Fruit fly (Drosophila melanogaster) S2 (cell line): ENCODE results near the gene kar.

ENCODE experiments used
- CG8478 ChIP-seq: fragments of >200 bp; optimal IDR thresholded peaks from 2 replicates; lab custom pipeline; 2018
- CTCF ChIP-seq, 2 experiments: fragments of >200 bp; optimal IDR thresholded peaks; 2 replicates each; lab custom pipeline; 2018

kar gene

DNA sequence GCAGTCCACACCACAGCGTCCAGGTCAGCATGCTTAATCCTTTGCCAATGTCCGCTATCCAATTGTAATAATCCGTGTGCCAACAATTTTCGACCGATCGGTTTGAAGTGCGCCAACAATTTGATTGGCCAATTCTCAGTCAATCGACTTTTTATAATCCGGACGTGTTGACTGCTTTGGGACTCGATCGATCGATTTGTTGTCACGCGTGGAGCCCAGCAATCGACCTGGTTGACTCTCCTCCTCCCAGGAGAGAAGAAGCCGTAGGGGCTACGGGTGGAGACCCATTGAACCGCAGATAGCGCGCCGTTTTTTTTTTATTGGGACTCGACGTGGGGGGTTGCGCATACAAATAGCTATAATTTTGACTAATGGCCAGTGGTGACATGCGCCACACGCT, 7.9 kb downstream of the kar start, which contains the start of gene Cyp313a4:
Gene Cyp313a4 (minus strand): TSS at position 101 of the 400 bp plus-strand sequence.
- no peak for TF ChIP-seq CTCF (optimal IDR thresholded peaks at IDR 0.05; lab: Kevin White, UChicago)
- TF ChIP-seq CG8478 (lab: Kevin White, UChicago) = no peak

DNA sequence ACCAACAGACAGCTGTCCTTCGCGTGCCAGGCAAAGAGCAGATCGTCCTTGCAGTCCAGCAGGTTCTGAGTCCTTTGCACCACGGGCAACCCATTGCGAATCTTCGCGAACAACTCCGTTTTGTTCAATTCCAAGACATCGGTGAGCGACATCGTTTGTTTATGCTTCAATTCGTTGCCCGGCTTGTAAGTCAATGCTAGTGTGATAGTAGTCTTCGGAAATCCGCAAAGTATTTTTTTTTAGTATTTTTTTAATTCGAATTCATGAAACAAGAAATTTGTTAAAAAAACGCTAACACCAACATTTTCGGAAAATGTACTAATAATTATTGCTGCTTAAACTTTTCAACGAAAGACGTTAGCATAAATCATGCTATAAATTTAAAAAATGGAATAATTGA, 10.3 kb downstream of the kar start, which contains the start of gene mbo:
Gene mbo (minus strand): TSS at position 203 of the 400 bp plus-strand sequence.
- TF ChIP-seq CTCF (optimal IDR thresholded peaks at IDR 0.05; lab: Kevin White, UChicago) = no peak
- TF ChIP-seq CG8478 (lab: Kevin White, UChicago) = no peak

DNA sequence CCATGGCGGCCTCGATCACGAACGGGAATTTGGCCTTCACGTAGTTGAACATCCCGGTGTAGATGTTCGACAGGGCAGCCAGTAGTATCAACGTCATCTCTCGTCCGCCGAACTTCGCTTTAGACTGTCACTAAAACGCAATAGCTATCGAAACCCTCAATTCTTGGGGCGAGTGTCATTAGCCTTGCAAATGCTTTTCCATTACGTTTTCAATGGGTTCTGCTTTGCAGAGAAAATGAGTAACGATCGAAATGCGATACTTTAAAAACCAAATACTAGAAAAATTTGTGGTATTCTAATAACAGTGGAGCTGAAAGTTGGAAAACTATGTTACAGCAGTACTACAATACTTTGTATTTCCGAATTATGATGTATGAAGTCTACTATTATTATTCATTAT, 13.0 kb downstream of the kar start, which contains the start of gene CG43630:
Gene CG43630 (minus strand): TSS at position 101 of the 400 bp plus-strand sequence.
- TF ChIP-seq CG8478 (lab: Kevin White, UChicago) = no peak
- TF ChIP-seq CTCF (optimal IDR thresholded peaks at IDR 0.05; lab: Kevin White, UChicago) = no peak

DNA sequence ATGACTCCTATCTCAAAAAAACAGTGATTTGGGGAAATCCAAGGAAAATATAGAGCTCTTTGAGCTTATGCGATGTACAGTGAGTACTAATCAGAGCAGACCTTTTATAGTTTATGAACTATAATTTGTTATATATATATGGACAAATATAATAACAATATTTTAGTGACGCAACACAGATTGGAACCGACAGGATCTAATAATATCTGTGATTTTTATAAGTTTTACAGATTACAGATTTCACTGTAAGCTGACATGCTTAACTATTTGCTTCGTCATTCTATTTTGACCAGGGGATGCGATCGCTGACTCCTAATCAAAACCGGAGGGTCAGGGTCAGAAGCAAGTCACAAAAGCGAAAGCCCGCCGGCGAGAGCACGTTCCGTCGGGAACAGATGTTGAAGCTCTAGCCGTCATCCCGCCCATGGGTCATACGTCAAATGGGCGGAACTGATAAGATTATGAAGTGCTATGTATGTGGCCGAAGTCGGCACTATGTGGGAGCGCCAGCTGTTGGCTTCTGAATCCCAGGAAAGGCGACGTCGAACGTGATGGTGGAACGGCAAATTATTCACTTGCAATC, 15.0 kb downstream of the kar start, which contains the start of gene Gnmt:
Gene Gnmt (plus strand): TSS at position 568 of the 583 bp plus-strand sequence.
- no peak for TF ChIP-seq CG8478 (lab: Kevin White, UChicago)

DNA sequence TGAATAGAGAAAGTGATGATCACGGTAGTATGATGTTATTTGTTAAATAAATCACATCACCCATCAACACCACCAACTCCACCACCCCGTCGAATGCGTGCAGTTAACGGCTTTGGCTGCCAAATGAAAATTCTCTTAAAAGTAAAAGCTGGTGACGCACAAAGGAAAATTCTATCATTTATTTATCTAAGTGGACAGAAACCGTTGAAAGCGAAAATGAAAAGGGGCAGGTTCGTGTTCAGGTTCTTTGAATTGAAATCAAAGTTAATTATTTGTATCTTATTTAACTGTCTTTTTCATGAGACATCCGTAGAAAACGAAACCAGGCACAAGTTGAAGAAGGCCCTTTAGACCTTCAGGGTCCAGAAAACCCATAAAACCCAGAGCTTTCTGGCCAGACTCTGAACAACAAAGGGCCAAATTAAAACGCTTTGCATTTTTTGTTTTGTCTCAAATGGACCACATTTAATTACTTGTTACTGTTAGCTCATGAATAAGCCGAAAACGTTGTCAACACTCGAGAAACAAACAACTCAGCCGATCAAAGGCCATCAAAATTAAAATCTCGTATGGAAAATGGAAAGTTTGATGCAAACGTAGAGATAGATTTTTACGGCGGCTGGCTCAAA, 22.8 kb downstream of the kar start:
- TF ChIP-seq CTCF (optimal IDR thresholded peaks at IDR 0.05; lab: Kevin White, UChicago) = no peak
- no peak for TF ChIP-seq CG8478 (lab: Kevin White, UChicago)

DNA sequence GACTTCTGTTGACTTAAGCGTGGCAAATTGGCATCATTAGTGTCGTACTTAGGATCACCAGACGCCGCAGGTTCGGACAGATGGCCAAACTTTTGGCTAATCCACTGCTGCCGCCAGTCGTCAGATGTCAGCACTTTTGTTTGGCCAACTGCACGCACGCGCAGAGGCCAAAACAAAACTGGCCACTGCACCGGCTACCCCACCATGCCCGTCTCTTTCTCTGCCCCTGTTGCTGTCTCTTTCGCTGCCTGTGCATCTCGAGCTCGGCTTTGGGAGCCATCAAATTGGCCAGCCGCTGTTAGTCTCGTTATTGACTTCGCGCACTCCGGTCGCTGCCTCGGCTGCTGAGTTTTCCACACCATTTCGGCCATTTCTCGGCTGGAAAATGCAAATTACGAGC, 26.6 kb downstream of the kar start, which contains the start of gene CG14395:
Gene CG14395 (plus strand): TSS at position 301 of the 400 bp plus-strand sequence.
- TF ChIP-seq CG8478 (lab: Kevin White, UChicago) = no peak
- no peak for TF ChIP-seq CTCF (optimal IDR thresholded peaks at IDR 0.05; lab: Kevin White, UChicago)

DNA sequence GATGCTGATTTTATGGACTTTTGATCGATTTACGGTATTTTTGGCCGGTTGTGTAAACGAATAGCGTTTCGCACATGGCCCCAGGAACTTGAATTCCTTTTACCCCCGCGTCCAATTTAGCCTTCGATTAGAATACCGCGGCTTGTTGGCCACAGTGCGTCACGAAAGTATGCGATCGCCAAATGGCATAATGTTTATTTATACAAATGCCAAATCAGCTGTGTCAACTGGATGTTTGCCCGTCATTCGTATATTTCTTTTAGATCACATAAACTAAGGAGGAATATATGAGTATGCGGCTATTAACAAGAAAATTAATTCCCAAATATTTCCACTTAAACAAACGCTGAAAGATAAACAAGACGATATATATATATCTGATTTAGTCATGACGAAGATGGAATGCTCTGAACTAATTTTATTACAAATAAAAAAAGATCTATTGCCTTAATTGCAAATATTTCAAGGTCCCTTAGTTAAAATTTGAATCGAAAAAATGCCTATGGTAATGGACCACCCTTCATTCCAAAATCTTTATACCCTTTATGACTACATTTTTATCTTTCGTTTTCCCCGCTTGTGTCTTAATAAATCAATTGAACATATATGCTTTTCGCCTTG, 32.1 kb downstream of the kar start:
- TF ChIP-seq CTCF (optimal IDR thresholded peaks at IDR 0.05; lab: Kevin White, UChicago) (no peak), CG8478 (lab: Kevin White, UChicago) (no peak)

DNA sequence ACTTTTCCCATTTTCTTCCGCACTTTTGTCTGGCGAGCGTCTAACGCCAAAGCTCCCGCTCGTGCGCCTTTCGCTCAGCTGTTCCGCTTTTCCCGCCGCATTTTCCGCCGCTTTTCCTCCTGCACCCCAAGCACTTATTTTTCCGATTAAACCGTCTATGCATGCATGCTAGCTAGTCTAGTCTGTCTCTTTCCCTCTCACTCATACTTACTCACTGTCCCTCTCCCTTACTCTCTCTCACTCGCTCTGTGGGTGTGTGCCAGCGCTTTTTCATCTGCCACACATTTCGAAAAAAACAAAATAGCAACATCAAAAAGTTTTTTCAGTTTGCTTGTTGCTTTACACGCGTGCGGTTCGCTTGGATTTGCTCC, 34.9 kb downstream of the kar start, which contains the start of gene CG6225:
Gene CG6225 (plus strand): TSS at position 325 of the 371 bp plus-strand sequence.
- TF ChIP-seq CG8478 (lab: Kevin White, UChicago) (no peak), CTCF (optimal IDR thresholded peaks at IDR 0.05; lab: Kevin White, UChicago) (no peak)

DNA sequence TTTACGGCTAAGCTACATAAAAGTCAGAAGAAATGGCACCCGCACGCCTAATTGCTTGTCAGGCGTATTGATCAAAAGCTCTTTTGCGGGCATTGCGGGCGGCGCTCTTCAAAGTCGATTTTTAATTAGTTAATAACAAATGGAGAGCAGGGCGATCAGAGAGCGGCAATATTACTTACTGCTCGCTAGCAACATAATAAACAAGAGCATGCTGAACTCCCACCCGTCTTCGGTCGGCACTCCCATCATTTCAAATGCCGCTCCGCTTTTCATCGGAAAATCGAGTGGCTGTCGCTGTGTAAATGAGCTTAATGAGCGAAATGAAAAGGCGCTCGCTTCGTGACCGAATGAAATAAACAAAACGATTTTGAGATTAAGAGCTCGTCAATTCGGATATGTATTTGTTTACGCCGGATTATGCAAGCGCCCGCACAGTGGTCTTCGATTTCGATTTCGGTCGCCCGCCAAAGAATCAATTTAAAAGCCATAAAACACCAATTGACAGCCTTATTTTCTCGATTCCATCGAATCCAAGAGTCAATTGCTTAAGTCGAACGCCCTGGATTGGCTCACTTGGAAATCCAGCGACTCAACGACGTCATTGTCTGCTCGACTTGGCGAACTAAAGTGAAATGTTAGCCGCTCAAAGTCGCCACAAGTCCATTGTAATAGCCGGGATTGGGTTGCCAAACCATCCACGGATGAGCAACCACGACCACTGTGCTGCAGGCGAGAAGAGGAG, 35.5 kb downstream of the kar start:
- no peak for TF ChIP-seq CG8478 (lab: Kevin White, UChicago)
- no peak for TF ChIP-seq CTCF (optimal IDR thresholded peaks at IDR 0.05; lab: Kevin White, UChicago)

DNA sequence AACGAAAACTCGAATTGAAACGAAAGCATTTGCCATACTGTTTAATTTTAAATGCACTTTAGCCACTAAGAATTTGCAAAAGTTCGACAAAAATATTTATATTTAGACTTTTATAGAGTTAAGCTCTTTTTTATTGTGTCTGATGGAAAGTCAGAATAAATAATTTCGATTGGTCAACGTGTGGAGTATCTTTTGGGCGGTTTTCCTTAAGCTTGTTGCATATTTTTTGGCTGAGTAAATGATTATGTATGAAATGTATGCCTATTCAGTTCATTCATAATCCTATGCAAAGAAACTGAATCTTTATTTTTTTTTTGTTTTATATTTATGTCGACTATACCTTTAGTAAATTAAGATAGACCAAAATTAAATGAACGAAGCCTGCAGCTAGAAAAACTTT, 36.4 kb downstream of the kar start:
- TF ChIP-seq CG8478 (lab: Kevin White, UChicago) = no peak
- no peak for TF ChIP-seq CTCF (optimal IDR thresholded peaks at IDR 0.05; lab: Kevin White, UChicago)

DNA sequence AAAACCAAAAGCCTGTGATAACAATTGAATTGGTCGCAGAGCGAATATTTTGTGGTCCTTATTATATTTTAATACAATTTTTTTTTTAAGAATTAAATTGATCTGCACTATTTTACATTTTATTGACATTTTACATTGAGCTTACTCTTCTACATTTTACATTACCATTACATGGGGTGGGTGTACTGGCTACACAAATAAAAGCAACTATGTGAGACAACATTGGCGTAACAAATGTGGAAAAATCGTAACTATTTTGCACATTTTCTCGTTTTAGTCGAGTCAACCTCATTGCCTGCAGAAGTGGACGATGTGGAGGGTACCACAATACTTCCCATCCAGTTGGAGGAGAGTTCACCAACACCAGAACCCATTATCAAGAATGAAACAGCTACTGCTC, 38.6 kb downstream of the kar start:
- peak; percentile 67 to 77 for TF ChIP-seq CTCF (optimal IDR thresholded peaks at IDR 0.05; lab: Kevin White, UChicago)
- no peak for TF ChIP-seq CG8478 (lab: Kevin White, UChicago)

DNA sequence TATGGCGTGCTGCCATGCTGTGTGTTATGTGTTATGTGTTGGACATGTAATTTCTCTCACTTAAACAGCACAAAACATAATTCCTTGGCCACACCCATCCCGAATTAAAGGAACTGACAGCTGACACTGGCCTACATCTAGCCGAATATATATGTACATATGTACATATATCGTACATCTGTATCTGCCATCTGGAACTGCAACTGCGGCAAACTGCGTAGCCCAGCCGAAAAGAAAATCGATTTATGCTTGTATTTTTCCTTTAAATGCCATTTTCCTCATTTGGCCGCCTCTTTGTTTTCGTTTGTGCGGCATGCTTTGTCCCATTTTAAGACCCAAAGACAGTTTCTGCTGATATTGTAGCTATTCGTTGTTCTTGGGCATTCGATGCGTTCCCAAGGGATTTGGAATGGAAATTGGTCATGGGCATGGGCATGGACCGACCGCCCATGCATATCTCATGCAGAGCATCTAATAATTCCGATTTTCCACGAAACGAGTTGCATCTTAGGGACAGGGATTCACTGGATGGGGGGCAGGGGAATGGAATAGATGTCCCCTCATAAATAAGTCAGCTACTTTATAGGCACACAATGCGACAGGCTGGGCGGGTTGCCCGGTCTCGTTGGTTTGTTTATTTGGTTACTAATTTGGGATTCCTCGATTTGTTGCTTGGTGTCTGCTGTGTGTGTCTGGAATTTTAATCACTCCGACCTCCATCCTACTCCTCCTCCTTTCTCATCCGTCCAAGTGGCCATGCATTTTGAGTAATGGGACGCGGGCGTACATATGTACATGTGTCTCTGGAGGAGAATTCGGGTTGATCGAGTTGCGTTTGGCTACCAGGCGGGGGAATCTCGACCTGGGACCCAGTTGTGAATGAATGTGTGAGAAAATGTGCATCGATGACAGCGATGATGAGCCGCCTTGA, 39.8 kb downstream of the kar start:
- TF ChIP-seq CTCF (optimal IDR thresholded peaks at IDR 0.05; lab: Kevin White, UChicago) (no peak), CG8478 (lab: Kevin White, UChicago) (no peak)

DNA sequence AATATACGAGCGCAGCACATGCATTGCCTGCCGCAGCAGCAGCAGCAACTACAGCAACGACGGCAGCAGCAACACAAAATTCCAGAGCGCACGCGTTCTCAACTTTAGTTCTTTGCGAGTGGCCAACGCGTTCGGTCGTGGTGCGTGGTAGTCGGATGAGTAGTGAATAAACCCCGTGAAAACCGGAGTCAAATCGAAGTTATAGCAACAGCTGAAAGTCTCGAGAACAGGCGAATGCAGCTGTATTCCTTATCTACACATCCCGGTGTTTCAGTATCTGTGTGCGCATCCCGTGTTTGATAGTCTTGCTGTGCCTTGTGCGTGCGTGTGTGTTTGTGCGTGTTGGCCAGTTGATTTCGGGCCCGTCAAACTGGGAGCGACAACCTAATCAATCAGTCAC, 41.2 kb downstream of the kar start, which contains the start of gene Dtg:
Gene Dtg (plus strand): TSS at position 105 of the 400 bp plus-strand sequence.
- TF ChIP-seq CG8478 (lab: Kevin White, UChicago) = no peak
- TF ChIP-seq CTCF (optimal IDR thresholded peaks at IDR 0.05; lab: Kevin White, UChicago) = no peak
